Worm (Caenorhabditis elegans): ENCODE data around the gene hlh-13.
A peak's percentile ranks its signal among the peaks of the same experiment; 100 is the strongest.

hlh-13 gene

ce11 chrX:4295917-4296316, 46.9 kb downstream of the hlh-13 start:
- TF ChIP-seq dsc-1 (tag; optimal IDR thresholded peaks at IDR 0.05) (peak; percentile 96), fkh-4 (tag; optimal IDR thresholded peaks at IDR 0.05; ENCODE audit: borderline replicate concordance) (peak; percentile 86), rnt-1 (tag; optimal IDR thresholded peaks at IDR 0.05) (no peak), lir-3 (tag; optimal IDR thresholded peaks at IDR 0.05; ENCODE audit: poor library complexity) (no peak)

ce11 chrX:4297452-4297851, 48.4 kb downstream of the hlh-13 start, which contains the start of gene paf-2:
paf-2 (minus strand) TSS chrX:4297741.
- peak; percentile 66 for TF ChIP-seq fkh-10 (GFP tag; optimal IDR thresholded peaks at IDR 0.05)
- TF ChIP-seq lin-14 (GFP tag; optimal IDR thresholded peaks at IDR 0.05): peak; percentile 59
- TF ChIP-seq efl-1 (optimal IDR thresholded peaks at IDR 0.05): no peak
- TF ChIP-seq efl-1 (GFP tag; optimal IDR thresholded peaks at IDR 0.05 in 1 of 2): peak in 1 of 2 experiments; percentile 78
- peak in 1 of 3 experiments; percentile 19 for TF ChIP-seq ceh-82 (tag; optimal IDR thresholded peaks at IDR 0.05)
- TF ChIP-seq ceh-90 (tag; optimal IDR thresholded peaks at IDR 0.05): no peak
- peak; percentile 17 for TF ChIP-seq aly-2 (tag; optimal IDR thresholded peaks at IDR 0.05)

All from whole organism, L1 larva.